Fruit fly (Drosophila melanogaster) whole organism, embryonic: ENCODE data around the gene Flad1.

ENCODE experiments used
- Blimp-1 ChIP-seq: fragments of 200-800 bp; sonication (Bioruptor generic); optimal IDR thresholded peaks from 3 replicates; lab custom pipeline; 2018; ENCODE audit warnings: missing biosample characterization, missing genetic modification characterization, mild to moderate bottlenecking, moderate library complexity, missing genetic modification reagents
- CG1024 ChIP-seq: fragments of 200-800 bp; sonication (Bioruptor generic); IDR thresholded peaks from 2 replicates; pipeline ENCODE4 v1.3.6; 2022; ENCODE audit warnings: missing biosample characterization, missing genetic modification characterization
- CG10274 ChIP-seq: fragments of 200-800 bp; sonication (Bioruptor generic); optimal IDR thresholded peaks from 3 replicates; lab custom pipeline; 2017; ENCODE audit warnings: missing biosample characterization, mild to moderate bottlenecking, missing genetic modification characterization
- CG10543 ChIP-seq: fragments of 200-800 bp; sonication (Bioruptor generic); optimal IDR thresholded peaks from 3 replicates; lab custom pipeline; 2017; ENCODE audit warnings: missing biosample characterization, mild to moderate bottlenecking, missing genetic modification characterization, moderate library complexity
- CG10959 ChIP-seq: fragments of 200-800 bp; sonication (Bioruptor generic); IDR thresholded peaks from 2 replicates; pipeline ENCODE4 v1.3.6; 2022; ENCODE audit warnings: missing biosample characterization, missing genetic modification characterization
- CG12391 ChIP-seq: fragments of 200-800 bp; sonication (Bioruptor generic); optimal IDR thresholded peaks from 3 replicates; lab custom pipeline; 2018; ENCODE audit warnings: missing biosample characterization, mild to moderate bottlenecking, missing genetic modification characterization, moderate library complexity
- CG12942 ChIP-seq: fragments of 200-800 bp; sonication (Bioruptor generic); optimal IDR thresholded peaks from 3 replicates; lab custom pipeline; 2016; ENCODE audit warnings: missing biosample characterization, missing genetic modification characterization
- CG14710 ChIP-seq: fragments of 200-800 bp; sonication (Bioruptor generic); optimal IDR thresholded peaks from 3 replicates; lab custom pipeline; 2019; ENCODE audit warnings: missing biosample characterization, mild to moderate bottlenecking, missing genetic modification characterization, moderate library complexity
- CG1602 ChIP-seq: fragments of 200-800 bp; sonication (Bioruptor generic); optimal IDR thresholded peaks from 3 replicates; lab custom pipeline; 2016; ENCODE audit warnings: missing biosample characterization, missing genetic modification characterization
- CG17568 ChIP-seq: fragments of 200-800 bp; sonication (Bioruptor generic); optimal IDR thresholded peaks from 2 replicates; lab custom pipeline; 2018; ENCODE audit warnings: missing biosample characterization, mild to moderate bottlenecking, missing genetic modification characterization, moderate library complexity
- CG17612 ChIP-seq: fragments of 200-800 bp; sonication (Bioruptor generic); IDR thresholded peaks from 2 replicates; pipeline ENCODE4 v1.3.6; 2022; ENCODE audit warnings: missing biosample characterization, missing genetic modification characterization
- CG17912 ChIP-seq: fragments of 200-800 bp; sonication (Bioruptor generic); optimal IDR thresholded peaks from 2 replicates; lab custom pipeline; 2018; ENCODE audit warnings: missing biosample characterization, mild to moderate bottlenecking, missing genetic modification characterization
- CG18599 ChIP-seq: fragments of 200-800 bp; sonication (Bioruptor generic); optimal IDR thresholded peaks from 3 replicates; lab custom pipeline; 2017; ENCODE audit warnings: missing biosample characterization, missing genetic modification characterization, mild to moderate bottlenecking, moderate library complexity, missing genetic modification reagents
- CG2199 ChIP-seq: fragments of 200-800 bp; sonication (Bioruptor generic); IDR thresholded peaks from 3 replicates; pipeline ENCODE4 v1.3.6; 2022; ENCODE audit warnings: missing biosample characterization, missing genetic modification characterization
- CG30403 ChIP-seq: fragments of 200-800 bp; sonication (Bioruptor generic); optimal IDR thresholded peaks from 3 replicates; lab custom pipeline; 2016; ENCODE audit warnings: missing biosample characterization, missing genetic modification characterization
- CG32532 ChIP-seq: fragments of 200-800 bp; sonication (Bioruptor generic); IDR thresholded peaks from 2 replicates; pipeline ENCODE4 v1.3.6; 2022; ENCODE audit warnings: missing biosample characterization, missing genetic modification characterization
- CG4424 ChIP-seq: fragments of 200-800 bp; sonication (Bioruptor generic); optimal IDR thresholded peaks from 3 replicates; lab custom pipeline; 2016; ENCODE audit warnings: missing biosample characterization, missing genetic modification characterization
- CG5245 ChIP-seq: fragments of 200-800 bp; sonication (Bioruptor generic); optimal IDR thresholded peaks from 3 replicates; lab custom pipeline; 2016; ENCODE audit warnings: missing biosample characterization, missing genetic modification characterization
- CG6689 ChIP-seq: fragments of 200-800 bp; sonication (Bioruptor generic); IDR thresholded peaks from 2 replicates; pipeline ENCODE4 v1.3.6; 2022; ENCODE audit warnings: missing biosample characterization, missing genetic modification characterization
- CG8290 ChIP-seq, 3 experiments: fragments of 200-800 bp; sonication (Bioruptor generic); optimal IDR thresholded peaks; 2 replicates each; lab custom pipeline; 2016 to 2019; ENCODE audit warnings: missing biosample characterization in 3 of 3, missing genetic modification characterization in 3 of 3, mild to moderate bottlenecking in 2 of 3, moderate library complexity in 1 of 3
- CG9932 ChIP-seq: fragments of 200-800 bp; sonication (Bioruptor generic); IDR thresholded peaks from 2 replicates; pipeline ENCODE4 v1.3.6; 2022; ENCODE audit warnings: missing biosample characterization, missing genetic modification characterization
- Gsc ChIP-seq: fragments of 200-800 bp; sonication (Bioruptor generic); IDR thresholded peaks from 2 replicates; pipeline ENCODE4 v1.3.6; 2022; ENCODE audit warnings: missing biosample characterization, missing genetic modification characterization
- HLH3B ChIP-seq: fragments of 200-800 bp; sonication (Bioruptor generic); IDR thresholded peaks from 2 replicates; pipeline ENCODE4 v1.3.6; 2022; ENCODE audit warnings: missing biosample characterization, missing genetic modification characterization
- Hmr ChIP-seq: fragments of 200-800 bp; sonication (Bioruptor generic); optimal IDR thresholded peaks from 3 replicates; lab custom pipeline; 2017; ENCODE audit warnings: mild to moderate bottlenecking, missing biosample characterization, missing genetic modification reagents, missing genetic modification characterization
- Lhr ChIP-seq: fragments of 200-800 bp; sonication (Bioruptor generic); optimal IDR thresholded peaks from 3 replicates; lab custom pipeline; 2017; ENCODE audit warnings: mild to moderate bottlenecking, missing biosample characterization, missing genetic modification reagents, missing genetic modification characterization
- MBD-R2 ChIP-seq: fragments of 200-800 bp; sonication (Bioruptor generic); IDR thresholded peaks from 2 replicates; pipeline ENCODE4 v1.3.6; 2022; ENCODE audit warnings: missing biosample characterization, missing genetic modification characterization
- NK7.1 ChIP-seq: fragments of 200-800 bp; sonication (Bioruptor generic); optimal IDR thresholded peaks from 3 replicates; lab custom pipeline; 2016; ENCODE audit warnings: missing biosample characterization, missing genetic modification characterization
- Optix ChIP-seq: fragments of 200-800 bp; sonication (Bioruptor generic); IDR thresholded peaks from 3 replicates; pipeline ENCODE4 v1.3.6; 2022; ENCODE audit warnings: missing biosample characterization, missing genetic modification characterization
- Sox100B ChIP-seq: fragments of 200-800 bp; sonication (Bioruptor generic); optimal IDR thresholded peaks from 3 replicates; lab custom pipeline; 2018; ENCODE audit warnings: missing biosample characterization, mild to moderate bottlenecking, missing genetic modification characterization
- Vsx1 ChIP-seq: fragments of 200-800 bp; sonication (Bioruptor generic); optimal IDR thresholded peaks from 2 replicates; lab custom pipeline; 2017; ENCODE audit warnings: missing biosample characterization, mild to moderate bottlenecking, missing genetic modification characterization, missing genetic modification reagents
- ac ChIP-seq: fragments of 200-800 bp; sonication (Bioruptor generic); optimal IDR thresholded peaks from 3 replicates; lab custom pipeline; 2017; ENCODE audit warnings: missing biosample characterization, mild to moderate bottlenecking, missing genetic modification characterization
- az2 ChIP-seq: fragments of 200-800 bp; sonication (Bioruptor generic); optimal IDR thresholded peaks from 3 replicates; lab custom pipeline; 2016; ENCODE audit warnings: missing biosample characterization, missing genetic modification characterization
- bigmax ChIP-seq: fragments of 200-800 bp; sonication (Bioruptor generic); optimal IDR thresholded peaks from 2 replicates; lab custom pipeline; 2018; ENCODE audit warnings: missing biosample characterization, mild to moderate bottlenecking, missing genetic modification characterization
- chm ChIP-seq: fragments of 200-800 bp; sonication (Bioruptor generic); IDR thresholded peaks from 2 replicates; pipeline ENCODE4 v1.3.6; 2022; ENCODE audit warnings: missing biosample characterization, missing genetic modification characterization
- croc ChIP-seq: fragments of 200-800 bp; sonication (Bioruptor generic); conservative IDR thresholded peaks from 3 replicates; pipeline ENCODE4 v1.3.6; 2022; ENCODE audit warnings: missing biosample characterization, missing genetic modification characterization
- dan ChIP-seq: fragments of 200-800 bp; sonication (Bioruptor generic); IDR thresholded peaks from 2 replicates; pipeline ENCODE4 v1.3.6; 2022; ENCODE audit warnings: missing biosample characterization, missing genetic modification characterization
- danr ChIP-seq: fragments of 200-800 bp; sonication (Bioruptor generic); IDR thresholded peaks from 2 replicates; pipeline ENCODE4 v1.3.6; 2022; ENCODE audit warnings: missing biosample characterization, missing genetic modification characterization
- esg ChIP-seq: fragments of 200-800 bp; sonication (Bioruptor generic); conservative IDR thresholded peaks from 2 replicates; pipeline ENCODE4 v1.3.6; 2022; ENCODE audit warnings: missing biosample characterization, missing genetic modification characterization
- exex ChIP-seq: fragments of 200-800 bp; sonication (Bioruptor generic); optimal IDR thresholded peaks from 4 replicates; lab custom pipeline; 2018; ENCODE audit warnings: missing biosample characterization, mild to moderate bottlenecking, missing genetic modification characterization, moderate library complexity
- inv ChIP-seq: fragments of 200-800 bp; sonication (Bioruptor generic); IDR thresholded peaks from 2 replicates; pipeline ENCODE4 v1.3.6; 2022; ENCODE audit warnings: missing biosample characterization, missing genetic modification characterization; ENCODE audit not compliant: partially characterized antibody
- lab ChIP-seq: fragments of 200-800 bp; sonication (Bioruptor generic); optimal IDR thresholded peaks from 3 replicates; lab custom pipeline; 2017; ENCODE audit warnings: missing biosample characterization, missing genetic modification characterization, mild to moderate bottlenecking, moderate library complexity, missing genetic modification reagents
- maf-S ChIP-seq: fragments of 200-800 bp; sonication (Bioruptor generic); optimal IDR thresholded peaks from 2 replicates; lab custom pipeline; 2016; ENCODE audit warnings: missing biosample characterization, missing genetic modification characterization
- oc ChIP-seq: fragments of 200-800 bp; sonication (Bioruptor generic); optimal IDR thresholded peaks from 2 replicates; lab custom pipeline; 2018; ENCODE audit warnings: missing biosample characterization, mild to moderate bottlenecking, missing genetic modification characterization, moderate library complexity
- repo ChIP-seq: fragments of 200-800 bp; sonication (Bioruptor generic); optimal IDR thresholded peaks from 2 replicates; lab custom pipeline; 2016; ENCODE audit warnings: missing biosample characterization, missing genetic modification characterization
- seq ChIP-seq: fragments of 200-800 bp; sonication (Bioruptor generic); IDR thresholded peaks from 2 replicates; pipeline ENCODE4 v1.3.6; 2022; ENCODE audit warnings: missing biosample characterization, missing genetic modification characterization
- sisA ChIP-seq: fragments of 200-800 bp; sonication (Bioruptor generic); IDR thresholded peaks from 2 replicates; pipeline ENCODE4 v1.3.6; 2022; ENCODE audit warnings: missing biosample characterization, missing genetic modification characterization
- toy ChIP-seq: fragments of 200-800 bp; sonication (Bioruptor generic); IDR thresholded peaks from 2 replicates; pipeline ENCODE4 v1.3.6; 2022; ENCODE audit warnings: missing biosample characterization, missing genetic modification characterization

Gene Flad1

dm6 chrX:12925426-12926256 lies 22.3 kb upstream of the Flad1 start (continued):
- TF ChIP-seq CG2199 = no peak; the same call in 2 of the 3 replicates
- peak; percentile 24; the same call in 1 of the 2 replicates for TF ChIP-seq esg (GFP tag; lab: Robert Waterston, UW)
- peak; percentile 40 for TF ChIP-seq CG30403 (GFP tag; lab: Kevin White, UChicago)
- 0 out of 2 replicates have a peak, but pooled peaks have one; percentile 10 for TF ChIP-seq dan (GFP tag; lab: Robert Waterston, UW)
- TF ChIP-seq danr (GFP tag; lab: Robert Waterston, UW) = no peak
- no peak for TF ChIP-seq CG17568
- no peak for TF ChIP-seq bigmax (GFP tag; lab: Kevin White, UChicago)
- TF ChIP-seq toy = no peak
- peak; percentile 60 for TF ChIP-seq Hmr (GFP tag; lab: Kevin White, UChicago)
- TF ChIP-seq seq = peak; percentile 42; the same call in 1 of the 2 replicates
- peak; percentile 69; the same call in 1 of the 2 replicates for TF ChIP-seq sisA (GFP tag; lab: Robert Waterston, UW)
- TF ChIP-seq ac (GFP tag; lab: Kevin White, UChicago) = no peak
- no peak for TF ChIP-seq maf-S (GFP tag; lab: Kevin White, UChicago)
- TF ChIP-seq MBD-R2 (GFP tag; lab: Robert Waterston, UW) = peak; percentile 20; the same call in 1 of the 2 replicates
- no peak for TF ChIP-seq inv
- TF ChIP-seq repo (GFP tag; lab: Kevin White, UChicago) = no peak
- peak; percentile 54 for TF ChIP-seq CG14710 (tag; lab: Kevin White, UChicago)
- 0 out of 2 replicates have a peak, but pooled peaks have one; percentile 22 for TF ChIP-seq Gsc

- 0 out of 2 replicates have a peak, but pooled peaks have one; percentile 19 for TF ChIP-seq CG10959 (GFP tag; lab: Robert Waterston, UW)
- peak; percentile 11 for TF ChIP-seq CG4424 (GFP tag; lab: Kevin White, UChicago)
- TF ChIP-seq CG32532 (GFP tag; lab: Robert Waterston, UW) = no peak
- peak; percentile 94 for TF ChIP-seq CG10274 (GFP tag; lab: Kevin White, UChicago)
- no peak for TF ChIP-seq exex
- peak; percentile 8 for TF ChIP-seq CG18599 (GFP tag; lab: Kevin White, UChicago)
- TF ChIP-seq NK7.1 = no peak
- TF ChIP-seq Blimp-1 (GFP tag; lab: Kevin White, UChicago) = peak; percentile 57
- 0 out of 2 replicates have a peak, but pooled peaks have one; percentile 17 for TF ChIP-seq CG1024
- no peak for TF ChIP-seq CG17912 (GFP tag; lab: Kevin White, UChicago)
- TF ChIP-seq CG5245 = no peak
- TF ChIP-seq az2 (GFP tag; lab: Kevin White, UChicago) = peak; percentile 23
- peak; percentile 45 for TF ChIP-seq Sox100B (GFP tag; lab: Kevin White, UChicago)
- TF ChIP-seq HLH3B = 0 out of 2 replicates have a peak, but pooled peaks have one; percentile 41
- peak; percentile 48; the same call in 1 of the 2 replicates for TF ChIP-seq chm
- no peak for TF ChIP-seq CG17612 (GFP tag; lab: Robert Waterston, UW)
- TF ChIP-seq CG6689 (GFP tag; lab: Robert Waterston, UW) = 0 out of 2 replicates have a peak, but pooled peaks have one; percentile 39
- peak; percentile 2 for TF ChIP-seq oc (tag; lab: Kevin White, UChicago)
- TF ChIP-seq Lhr (GFP tag; lab: Kevin White, UChicago) = peak; percentile 5
- peak; percentile 21; the same call in 1 of the 3 replicates for TF ChIP-seq croc
- TF ChIP-seq CG12942 (GFP tag; lab: Kevin White, UChicago) = no peak
- TF ChIP-seq Optix (GFP tag; lab: Robert Waterston, UW) = peak; percentile 62; the same call in 2 of the 3 replicates
- no peak for TF ChIP-seq Vsx1 (GFP tag; lab: Kevin White, UChicago)
- peak; percentile 50 for TF ChIP-seq lab (GFP tag; lab: Kevin White, UChicago)
- no peak for TF ChIP-seq CG10543
- no peak for TF ChIP-seq CG8290 (GFP tag; optimal IDR thresholded peaks at IDR 0.05; lab: Kevin White, UChicago)
- no peak for TF ChIP-seq CG8290 (tag; optimal IDR thresholded peaks at IDR 0.05; lab: Kevin White, UChicago)
- TF ChIP-seq CG12391 (tag; lab: Kevin White, UChicago) = peak; percentile 39
- peak; percentile 3 for TF ChIP-seq CG1602
- no peak for TF ChIP-seq CG9932 (GFP tag; lab: Robert Waterston, UW)
Measured at dm6 chrX:12923258-12923901, 20.1 kb upstream of the Flad1 start.
